Worm (Caenorhabditis elegans) whole organism, L3 larva: ENCODE results near the gene otpl-6.

ENCODE experiments used
- ceh-82 ChIP-seq: fragments of 150-350 bp; optimal IDR thresholded peaks from 2 replicates; lab custom pipeline; 2014; ENCODE audit warnings: missing biosample characterization, missing genetic modification characterization
- nhr-12 ChIP-seq: fragments of 150-350 bp; optimal IDR thresholded peaks from 2 replicates; lab custom pipeline; 2014; ENCODE audit warnings: missing biosample characterization, missing genetic modification characterization
- nhr-77 ChIP-seq: fragments of 150-350 bp; optimal IDR thresholded peaks from 2 replicates; lab custom pipeline; 2014; ENCODE audit warnings: missing biosample characterization, missing genetic modification characterization
- skn-1 ChIP-seq: fragments of 150-350 bp; optimal IDR thresholded peaks from 2 replicates; lab custom pipeline; 2014; ENCODE audit warnings: missing biosample characterization, missing genetic modification characterization
- unc-39 ChIP-seq: sonication (generic microtip); optimal IDR thresholded peaks from 4 replicates; lab custom pipeline; 2017; ENCODE audit warnings: missing biosample characterization, missing genetic modification characterization
- unc-62 ChIP-seq: fragments of 150-350 bp; sonication (generic microtip); optimal IDR thresholded peaks from 4 replicates; lab custom pipeline; 2014; ENCODE audit warnings: missing biosample characterization, missing genetic modification reagents, missing genetic modification characterization

DNA sequence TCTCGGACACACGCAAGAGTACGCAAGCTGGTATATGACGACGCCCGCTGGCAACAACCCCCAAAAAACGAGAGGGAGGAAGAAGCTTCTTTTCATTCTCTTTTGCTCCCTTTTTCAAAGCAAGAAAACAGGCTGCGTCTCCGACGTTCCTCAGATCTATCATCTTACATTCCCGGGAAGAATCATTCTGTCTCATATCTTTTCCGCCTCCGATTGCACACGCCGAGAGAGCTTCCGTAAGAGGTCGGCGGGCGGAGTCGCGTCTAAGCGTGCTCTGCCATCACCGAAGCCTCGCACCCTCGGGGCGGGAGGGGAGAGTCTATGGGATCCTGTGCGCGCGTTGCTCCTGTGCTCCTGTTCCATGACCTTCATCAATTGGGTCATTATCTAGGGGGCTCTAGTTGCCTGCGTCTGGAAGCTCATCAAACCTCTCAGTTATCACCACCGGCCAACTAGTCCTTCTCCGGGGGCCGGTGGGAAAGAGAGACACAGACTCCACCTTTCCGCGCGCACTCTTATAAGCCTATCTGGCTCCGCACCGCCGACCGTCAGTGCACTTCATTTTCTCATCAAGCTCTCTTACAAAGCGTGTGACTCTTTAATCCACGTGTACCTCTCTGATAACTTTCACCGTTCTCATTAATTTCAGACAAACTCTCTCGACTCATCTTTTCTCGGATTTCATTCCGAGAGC is 19.8 kb downstream of the otpl-6 start, which contains the start of the genes slc-17.8 and asns-1:
- TF ChIP-seq ceh-82 (tag; lab: Kevin White, UChicago), result no peak
- TF ChIP-seq nhr-77 (tag; lab: Kevin White, UChicago), result no peak
- no peak for TF ChIP-seq unc-39 (tag; lab: Kevin White, UChicago)
- no peak for TF ChIP-seq skn-1 (tag; lab: Kevin White, UChicago)
- no peak for TF ChIP-seq unc-62 (GFP tag; lab: Kevin White, UChicago)
- no peak for TF ChIP-seq nhr-12 (tag; lab: Kevin White, UChicago)
